Worm (Caenorhabditis elegans) whole organism, early embryonic: ENCODE data around the gene srh-195.
A peak's percentile ranks its signal among the peaks of the same experiment; 100 is the strongest.

Source experiments
- B0310.2 ChIP-seq: sonication (generic microtip); optimal IDR thresholded peaks from 2 replicates; lab custom pipeline; 2016; ENCODE audit warnings: mild to moderate bottlenecking, missing genetic modification characterization, missing compliant biosample characterization
- F13C5.2 ChIP-seq: sonication (generic microtip); optimal IDR thresholded peaks from 2 replicates; lab custom pipeline; 2017; ENCODE audit warnings: mild to moderate bottlenecking, missing genetic modification characterization, inconsistent platforms, missing compliant biosample characterization
- aly-1 ChIP-seq: sonication (generic microtip); optimal IDR thresholded peaks from 2 replicates; lab custom pipeline; 2016; ENCODE audit warnings: missing genetic modification characterization, missing compliant biosample characterization
- ama-1 ChIP-seq: fragments of 150-350 bp; optimal IDR thresholded peaks from 2 replicates; lab custom pipeline; 2014
- ceh-13 ChIP-seq: fragments of 200-800 bp; sonication (Bioruptor generic); optimal IDR thresholded peaks from 2 replicates; lab custom pipeline; 2018; ENCODE audit warnings: mild to moderate bottlenecking, missing genetic modification characterization, missing compliant biosample characterization
- ceh-36 ChIP-seq: sonication (generic microtip); optimal IDR thresholded peaks from 2 replicates; lab custom pipeline; 2016; ENCODE audit warnings: missing genetic modification characterization, inconsistent platforms, missing compliant biosample characterization
- ets-7 ChIP-seq: sonication (generic microtip); optimal IDR thresholded peaks from 2 replicates; lab custom pipeline; 2016; ENCODE audit warnings: missing genotype, missing genetic modification characterization, missing compliant biosample characterization
- flt-1 ChIP-seq: fragments of 200-800 bp; sonication (Bioruptor generic); IDR thresholded peaks from 2 replicates; pipeline ENCODE4 v1.3.6; 2022; ENCODE audit warnings: missing genetic modification characterization, missing compliant biosample characterization
- hmbx-1 ChIP-seq: sonication (generic microtip); optimal IDR thresholded peaks from 2 replicates; lab custom pipeline; 2016; ENCODE audit warnings: mild to moderate bottlenecking, missing genetic modification characterization, missing compliant biosample characterization
- hmg-4 ChIP-seq: fragments of 200-800 bp; sonication (Bioruptor generic); optimal IDR thresholded peaks from 2 replicates; lab custom pipeline; 2018; ENCODE audit warnings: mild to moderate bottlenecking, missing genetic modification characterization, missing compliant biosample characterization
- hnd-1 ChIP-seq: sonication (generic microtip); optimal IDR thresholded peaks from 2 replicates; lab custom pipeline; 2016; ENCODE audit warnings: missing genetic modification characterization, missing compliant biosample characterization
- pes-1 ChIP-seq: fragments of 200-800 bp; sonication (Bioruptor generic); IDR thresholded peaks from 2 replicates; pipeline ENCODE4 v1.3.6; 2022; ENCODE audit warnings: missing genetic modification reagents, missing genetic modification characterization, missing compliant biosample characterization
- scrt-1 ChIP-seq: fragments of 200-800 bp; sonication (Bioruptor generic); IDR thresholded peaks from 2 replicates; pipeline ENCODE4 v1.3.6; 2022; ENCODE audit warnings: missing genetic modification characterization, missing compliant biosample characterization
- sea-1 ChIP-seq: fragments of 200-800 bp; sonication (Bioruptor generic); conservative IDR thresholded peaks from 2 replicates; pipeline ENCODE4 v1.3.6; 2022; ENCODE audit warnings: missing genetic modification characterization, missing compliant biosample characterization
- tbx-11 ChIP-seq: fragments of 200-800 bp; sonication (Bioruptor generic); IDR thresholded peaks from 2 replicates; pipeline ENCODE4 v1.3.6; 2022; ENCODE audit warnings: missing genetic modification characterization, missing compliant biosample characterization
- tbx-37 ChIP-seq: fragments of 200-800 bp; sonication (Bioruptor generic); conservative IDR thresholded peaks from 2 replicates; pipeline ENCODE4 v1.3.6; 2022; ENCODE audit warnings: missing genetic modification reagents, missing genetic modification characterization, missing compliant biosample characterization
- tra-4 ChIP-seq: sonication (generic microtip); optimal IDR thresholded peaks from 2 replicates; lab custom pipeline; 2017; ENCODE audit warnings: missing genetic modification characterization, missing compliant biosample characterization

srh-195 gene

ce11 chrII:2093456-2093926 lies 23.2 kb downstream of the srh-195 start, which contains the start of gene fbxb-37:
fbxb-37 (minus strand) TSS chrII:2093876.
- no peak for TF ChIP-seq ets-7 (tag; lab: Kevin White, UChicago)
- TF ChIP-seq hnd-1 (tag; lab: Kevin White, UChicago), result no peak
- no peak for TF ChIP-seq hmbx-1
- TF ChIP-seq ceh-36 (tag; lab: Kevin White, UChicago), result no peak
- TF ChIP-seq B0310.2 (tag; lab: Kevin White, UChicago), result no peak
- no peak for TF ChIP-seq aly-1 (tag; lab: Kevin White, UChicago)
- TF ChIP-seq sea-1 (GFP tag; lab: Robert Waterston, UW), result no peak
- no peak for TF ChIP-seq pes-1
- no peak for TF ChIP-seq flt-1
- TF ChIP-seq tbx-37, result no peak
- no peak for TF ChIP-seq ama-1
- TF ChIP-seq tra-4 (tag; lab: Kevin White, UChicago), result no peak

DNA sequence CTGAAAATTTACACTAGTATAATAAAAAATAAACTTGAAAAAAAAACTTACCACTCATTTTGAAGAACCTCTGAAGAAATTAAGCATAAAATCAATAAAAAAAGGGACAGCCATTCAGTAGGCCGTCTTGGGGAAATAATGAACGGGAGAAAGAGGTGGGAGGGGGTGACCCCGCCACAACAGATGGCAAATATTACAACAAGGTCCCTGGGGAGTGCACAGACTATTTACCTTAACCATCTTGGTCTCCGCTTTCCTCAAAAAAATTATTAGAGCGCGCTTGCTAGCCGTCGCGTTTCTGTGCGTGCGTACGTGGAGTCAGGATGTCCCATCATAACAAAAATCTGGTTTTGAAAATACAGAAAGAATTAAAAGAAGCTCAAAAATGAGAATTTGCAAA lies 24.7 kb downstream of the srh-195 start, which contains the start of gene T16A1.10:
Gene T16A1.10, minus strand, starts transcription at position 123 of the 400 bp plus-strand sequence.
- peak; percentile 16 for TF ChIP-seq hmg-4
- no peak for TF ChIP-seq B0310.2 (tag; lab: Kevin White, UChicago)
- peak; percentile 1 for TF ChIP-seq ceh-36 (tag; lab: Kevin White, UChicago)
- TF ChIP-seq ama-1, result no peak

ce11 chrII:2090605-2091004 lies 26.1 kb downstream of the srh-195 start, which contains the start of gene trpl-5:
trpl-5 (minus strand) TSS chrII:2090636.
- no peak for TF ChIP-seq tbx-37
- no peak for TF ChIP-seq sea-1 (GFP tag; lab: Robert Waterston, UW)
- no peak for TF ChIP-seq hnd-1 (tag; lab: Kevin White, UChicago)
- TF ChIP-seq hmbx-1, result no peak
- no peak for TF ChIP-seq tra-4 (tag; lab: Kevin White, UChicago)
- TF ChIP-seq pes-1, result no peak
- TF ChIP-seq tbx-11 (GFP tag; lab: Robert Waterston, UW), result no peak
- no peak for TF ChIP-seq F13C5.2 (tag; lab: Kevin White, UChicago)
- no peak for TF ChIP-seq scrt-1 (GFP tag; lab: Robert Waterston, UW)
- no peak for TF ChIP-seq ama-1
- no peak for TF ChIP-seq aly-1 (tag; lab: Kevin White, UChicago)
- TF ChIP-seq ceh-36 (tag; lab: Kevin White, UChicago), result no peak
- no peak for TF ChIP-seq ceh-13 (GFP tag; lab: Kevin White, UChicago)
- no peak for TF ChIP-seq ets-7 (tag; lab: Kevin White, UChicago)
- no peak for TF ChIP-seq B0310.2 (tag; lab: Kevin White, UChicago)

- no peak for TF ChIP-seq pes-1
- TF ChIP-seq F13C5.2 (tag; lab: Kevin White, UChicago), result no peak
- TF ChIP-seq aly-1 (tag; lab: Kevin White, UChicago), result no peak
- TF ChIP-seq hnd-1 (tag; lab: Kevin White, UChicago), result no peak
- TF ChIP-seq tbx-11 (GFP tag; lab: Robert Waterston, UW), result no peak
- no peak for TF ChIP-seq sea-1 (GFP tag; lab: Robert Waterston, UW)
- TF ChIP-seq ets-7 (tag; lab: Kevin White, UChicago), result no peak
- TF ChIP-seq ceh-36 (tag; lab: Kevin White, UChicago), result no peak
- no peak for TF ChIP-seq ceh-13 (GFP tag; lab: Kevin White, UChicago)
- TF ChIP-seq flt-1, result no peak
- no peak for TF ChIP-seq ama-1
- TF ChIP-seq hmbx-1, result no peak
Measured at ce11 chrII:2087206-2087605, 29.5 kb downstream of the srh-195 start.

DNA sequence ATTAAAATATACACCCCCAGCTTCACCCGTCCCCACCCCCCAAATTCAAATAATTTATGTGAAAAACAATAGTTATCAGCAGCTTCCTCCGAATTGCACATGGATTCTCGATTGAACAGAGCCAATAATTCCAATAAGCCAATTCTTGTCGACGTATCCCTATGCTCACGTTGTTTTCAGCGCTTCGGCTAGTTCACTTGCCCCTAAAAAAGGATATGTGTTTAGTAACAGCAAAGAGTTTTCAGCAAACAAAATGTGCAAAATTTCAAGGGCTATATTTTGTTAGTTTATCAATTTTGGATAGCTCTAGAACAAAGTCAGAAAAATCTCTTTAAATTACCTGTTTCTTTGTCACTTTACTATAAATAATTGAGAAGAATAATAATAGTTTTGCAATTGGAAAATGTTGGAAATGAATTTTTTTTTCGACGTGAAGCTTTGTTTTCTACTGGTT lies 32.9 kb downstream of the srh-195 start, which contains the start of the genes T16A1.5 and fbxc-49:
Gene T16A1.5, minus strand, starts transcription at position 101 of the 454 bp plus-strand sequence.
Gene fbxc-49, plus strand, starts transcription at position 404 of the 454 bp plus-strand sequence.
- TF ChIP-seq scrt-1 (GFP tag; lab: Robert Waterston, UW) (no peak), hnd-1 (tag; lab: Kevin White, UChicago) (no peak), hmg-4 (no peak), tra-4 (tag; lab: Kevin White, UChicago) (no peak), ceh-13 (GFP tag; lab: Kevin White, UChicago) (no peak), ceh-36 (tag; lab: Kevin White, UChicago) (no peak)

- TF ChIP-seq ama-1 (no peak), F13C5.2 (tag; lab: Kevin White, UChicago) (no peak), ets-7 (tag; lab: Kevin White, UChicago) (no peak), tra-4 (tag; lab: Kevin White, UChicago) (no peak), flt-1 (no peak), hnd-1 (tag; lab: Kevin White, UChicago) (no peak)
Measured at ce11 chrII:2081257-2081656, 35.4 kb downstream of the srh-195 start, which contains the start of gene T16A1.4. T16A1.4 (plus strand) TSS chrII:2081557.

- TF ChIP-seq ceh-13 (GFP tag; lab: Kevin White, UChicago), result no peak
- no peak for TF ChIP-seq ets-7 (tag; lab: Kevin White, UChicago)
- no peak for TF ChIP-seq hmg-4
- no peak for TF ChIP-seq hnd-1 (tag; lab: Kevin White, UChicago)
- no peak for TF ChIP-seq ama-1
- no peak for TF ChIP-seq tra-4 (tag; lab: Kevin White, UChicago)
- no peak for TF ChIP-seq B0310.2 (tag; lab: Kevin White, UChicago)
Measured at ce11 chrII:2080425-2080824, 36.3 kb downstream of the srh-195 start, which contains the start of gene F07E5.9. F07E5.9 (minus strand) TSS chrII:2080525.

DNA sequence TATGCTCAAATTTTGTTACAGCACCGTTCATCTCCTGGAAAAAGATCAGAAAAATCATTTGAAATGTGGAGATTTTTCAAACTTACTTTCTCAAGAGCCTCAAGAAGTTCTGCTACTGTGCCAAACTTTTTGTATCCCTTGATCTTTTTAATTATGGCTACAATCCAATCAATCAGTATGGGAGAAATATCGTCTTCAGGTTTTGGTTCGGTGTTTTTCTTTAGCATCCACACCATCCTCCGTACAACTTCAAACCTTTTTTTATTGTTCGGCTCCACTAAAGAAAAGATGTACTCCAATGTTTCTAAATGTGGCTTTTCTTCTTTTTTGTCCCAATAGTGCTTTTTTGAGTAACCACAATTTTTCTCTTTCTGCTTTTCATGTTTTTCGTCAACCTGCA lies 40.2 kb downstream of the srh-195 start:
- no peak for TF ChIP-seq sea-1 (GFP tag; lab: Robert Waterston, UW)
- TF ChIP-seq flt-1, result no peak
- TF ChIP-seq aly-1 (tag; lab: Kevin White, UChicago), result no peak
- no peak for TF ChIP-seq tra-4 (tag; lab: Kevin White, UChicago)
- no peak for TF ChIP-seq hmg-4
- no peak for TF ChIP-seq pes-1
- no peak for TF ChIP-seq B0310.2 (tag; lab: Kevin White, UChicago)
- TF ChIP-seq ceh-13 (GFP tag; lab: Kevin White, UChicago), result no peak
- TF ChIP-seq scrt-1 (GFP tag; lab: Robert Waterston, UW), result no peak
- TF ChIP-seq ets-7 (tag; lab: Kevin White, UChicago), result no peak
